Worm (Caenorhabditis elegans) whole organism, L4 larva: Measurements from ENCODE around the gene znf-782.

ENCODE experiments used
- F10B5.3 ChIP-seq: sonication (generic microtip); optimal IDR thresholded peaks from 2 replicates; lab custom pipeline; 2016; ENCODE audit warnings: mild to moderate bottlenecking, missing genetic modification characterization, missing compliant biosample characterization
- F26F4.8 ChIP-seq: fragments of 200-800 bp; sonication (Bioruptor generic); conservative IDR thresholded peaks from 2 replicates; pipeline ENCODE4 v1.3.6; 2022; ENCODE audit warnings: missing genetic modification characterization, missing compliant biosample characterization
- F44E2.7 ChIP-seq: fragments of 200-800 bp; sonication (Bioruptor generic); IDR thresholded peaks from 2 replicates; pipeline ENCODE4 v2.1.2; 2022; ENCODE audit warnings: missing genetic modification characterization, missing compliant biosample characterization
- R02D3.7 ChIP-seq: fragments of 150-350 bp; sonication (generic microtip); optimal IDR thresholded peaks from 3 replicates; lab custom pipeline; 2014; ENCODE audit warnings: missing biosample characterization, missing genetic modification characterization
- T20F7.1 ChIP-seq: fragments of 200-800 bp; sonication (Bioruptor generic); optimal IDR thresholded peaks from 2 replicates; lab custom pipeline; 2018; ENCODE audit warnings: mild to moderate bottlenecking, missing genetic modification characterization, missing compliant biosample characterization
- Y105C5A.15 ChIP-seq: fragments of 200-800 bp; sonication (Bioruptor generic); IDR thresholded peaks from 2 replicates; pipeline ENCODE4 v1.3.6; 2022; ENCODE audit warnings: missing genetic modification characterization, missing compliant biosample characterization
- Y48G9A.11 ChIP-seq: fragments of 200-800 bp; sonication (Bioruptor generic); IDR thresholded peaks from 2 replicates; pipeline ENCODE4 v1.3.6; 2022; ENCODE audit warnings: missing genetic modification reagents, missing genetic modification characterization, missing compliant biosample characterization
- Y5F2A.4 ChIP-seq: fragments of 200-800 bp; sonication (Bioruptor generic); optimal IDR thresholded peaks from 2 replicates; lab custom pipeline; 2018; ENCODE audit warnings: mild to moderate bottlenecking, missing genetic modification characterization, missing compliant biosample characterization
- aly-2 ChIP-seq: sonication (generic microtip); optimal IDR thresholded peaks from 2 replicates; lab custom pipeline; 2018; ENCODE audit warnings: missing biosample characterization, missing genetic modification characterization
- ama-1 ChIP-seq: fragments of 150-350 bp; optimal IDR thresholded peaks from 2 replicates; lab custom pipeline; 2014; ENCODE audit warnings: inconsistent platforms, mixed read lengths
- arid-1 ChIP-seq: fragments of 200-800 bp; sonication (Bioruptor generic); conservative IDR thresholded peaks from 2 replicates; pipeline ENCODE4 v1.3.6; 2022; ENCODE audit warnings: missing genetic modification reagents, missing genetic modification characterization, missing compliant biosample characterization
- attf-4 ChIP-seq: sonication (generic microtip); optimal IDR thresholded peaks from 3 replicates; lab custom pipeline; 2017; ENCODE audit warnings: missing biosample characterization, missing genetic modification characterization
- ceh-32 ChIP-seq: sonication (generic microtip); optimal IDR thresholded peaks from 2 replicates; lab custom pipeline; 2016; ENCODE audit warnings: mild to moderate bottlenecking, missing genetic modification characterization, missing compliant biosample characterization; ENCODE audit not compliant: poor library complexity
- ceh-62 ChIP-seq: sonication (generic microtip); optimal IDR thresholded peaks from 2 replicates; lab custom pipeline; 2017; ENCODE audit warnings: missing biosample characterization, missing genetic modification characterization
- ceh-82 ChIP-seq: sonication (generic microtip); optimal IDR thresholded peaks from 2 replicates; lab custom pipeline; 2017; ENCODE audit warnings: missing biosample characterization, missing genetic modification characterization
- ctbp-1 ChIP-seq: fragments of 200-800 bp; sonication (Bioruptor generic); IDR thresholded peaks from 2 replicates; pipeline ENCODE4 v1.3.6; 2022; ENCODE audit warnings: missing genetic modification reagents, missing genetic modification characterization, missing compliant biosample characterization
- daf-12 ChIP-seq: fragments of 150-350 bp; optimal IDR thresholded peaks from 2 replicates; lab custom pipeline; 2014; ENCODE audit warnings: missing biosample characterization, missing genetic modification reagents, missing genetic modification characterization
- daf-19 ChIP-seq: fragments of 200-800 bp; sonication (Bioruptor generic); conservative IDR thresholded peaks from 2 replicates; pipeline ENCODE4 v1.3.6; 2022; ENCODE audit warnings: missing genetic modification characterization, missing compliant biosample characterization
- daf-8 ChIP-seq: fragments of 200-800 bp; sonication (Bioruptor generic); IDR thresholded peaks from 2 replicates; pipeline ENCODE4 v1.3.6; 2022; ENCODE audit warnings: missing genetic modification characterization, missing compliant biosample characterization
- dmd-6 ChIP-seq: fragments of 200-800 bp; sonication (Bioruptor generic); IDR thresholded peaks from 2 replicates; pipeline ENCODE4 v1.3.6; 2022; ENCODE audit warnings: missing genetic modification reagents, missing genetic modification characterization, missing compliant biosample characterization
- dmd-9 ChIP-seq: fragments of 200-800 bp; sonication (Bioruptor generic); IDR thresholded peaks from 2 replicates; pipeline ENCODE4 v1.3.6; 2022; ENCODE audit warnings: missing genetic modification reagents, missing genetic modification characterization, missing compliant biosample characterization
- duxl-1 ChIP-seq: sonication (generic microtip); optimal IDR thresholded peaks from 2 replicates; lab custom pipeline; 2016; ENCODE audit warnings: mild to moderate bottlenecking, missing genetic modification characterization, moderate library complexity, missing compliant biosample characterization; ENCODE audit not compliant: poor library complexity
- egl-27 ChIP-seq: sonication (generic microtip); optimal IDR thresholded peaks from 3 replicates; lab custom pipeline; 2017; ENCODE audit warnings: missing biosample characterization, missing genetic modification reagents, missing genetic modification characterization
- fos-1 ChIP-seq: fragments of 150-350 bp; optimal IDR thresholded peaks from 2 replicates; lab custom pipeline; 2014; ENCODE audit warnings: missing biosample characterization, missing genetic modification characterization
- hmg-1.1 ChIP-seq: fragments of 200-800 bp; sonication (Bioruptor generic); IDR thresholded peaks from 2 replicates; pipeline ENCODE4 v1.3.6; 2022; ENCODE audit warnings: missing genetic modification reagents, missing genetic modification characterization, missing compliant biosample characterization
- jun-1 ChIP-seq: fragments of 150-350 bp; optimal IDR thresholded peaks from 2 replicates; lab custom pipeline; 2014; ENCODE audit warnings: missing biosample characterization, missing genetic modification reagents, missing genetic modification characterization
- lim-7 ChIP-seq: fragments of 200-800 bp; sonication (Bioruptor generic); IDR thresholded peaks from 2 replicates; pipeline ENCODE4 v1.3.6; 2022; ENCODE audit warnings: missing genetic modification characterization, missing compliant biosample characterization
- lin-1 ChIP-seq: fragments of 200-800 bp; sonication (Bioruptor generic); IDR thresholded peaks from 2 replicates; pipeline ENCODE4 v1.3.6; 2022; ENCODE audit warnings: missing genetic modification reagents, missing genetic modification characterization, missing compliant biosample characterization
- lin-15B ChIP-seq: fragments of 150-350 bp; sonication (generic microtip); optimal IDR thresholded peaks from 3 replicates; lab custom pipeline; 2014; ENCODE audit warnings: missing biosample characterization, missing genetic modification characterization
- lin-38 ChIP-seq: fragments of 200-800 bp; sonication (Bioruptor generic); IDR thresholded peaks from 2 replicates; pipeline ENCODE4 v1.3.6; 2022; ENCODE audit warnings: missing genetic modification reagents, missing genetic modification characterization, missing compliant biosample characterization
- lin-39 ChIP-seq: fragments of 150-350 bp; optimal IDR thresholded peaks from 2 replicates; lab custom pipeline; 2014; ENCODE audit warnings: missing biosample characterization, missing genetic modification reagents, missing genetic modification characterization
- lir-3 ChIP-seq: sonication (generic microtip); optimal IDR thresholded peaks from 2 replicates; lab custom pipeline; 2016; ENCODE audit warnings: mild to moderate bottlenecking, missing genetic modification characterization, missing compliant biosample characterization
- lsy-2 ChIP-seq, 2 experiments: fragments of 150-350 bp in 1 of 2; sonication (generic microtip) in 1 of 2; optimal IDR thresholded peaks; 2 replicates each; lab custom pipeline; 2014 to 2017; ENCODE audit warnings: missing biosample characterization in 2 of 2, missing genetic modification characterization in 2 of 2
- madf-5 ChIP-seq, 2 experiments: fragments of 200-800 bp; sonication (Bioruptor generic); IDR thresholded peaks; 2 replicates each; pipeline ENCODE4 v1.3.6; 2022; ENCODE audit warnings: missing compliant biosample characterization in 2 of 2, missing genetic modification characterization in 2 of 2
- mep-1 ChIP-seq: fragments of 150-350 bp; sonication (generic microtip); optimal IDR thresholded peaks from 3 replicates; lab custom pipeline; 2014; ENCODE audit warnings: missing biosample characterization, missing genetic modification characterization
- mes-2 ChIP-seq: sonication (generic microtip); optimal IDR thresholded peaks from 2 replicates; lab custom pipeline; 2016; ENCODE audit warnings: missing genotype, mild to moderate bottlenecking, missing genetic modification characterization, missing compliant biosample characterization; ENCODE audit not compliant: poor library complexity, severe bottlenecking
- nhr-102 ChIP-seq: sonication (generic microtip); optimal IDR thresholded peaks from 2 replicates; lab custom pipeline; 2016; ENCODE audit warnings: mild to moderate bottlenecking, missing genetic modification characterization, moderate library complexity, missing compliant biosample characterization
- nhr-237 ChIP-seq: sonication (generic microtip); optimal IDR thresholded peaks from 2 replicates; lab custom pipeline; 2017; ENCODE audit warnings: missing biosample characterization, missing genetic modification characterization
- nhr-6 ChIP-seq: fragments of 150-350 bp; optimal IDR thresholded peaks from 2 replicates; lab custom pipeline; 2014; ENCODE audit warnings: missing biosample characterization, missing genetic modification characterization
- nhr-76 ChIP-seq: fragments of 150-350 bp; optimal IDR thresholded peaks from 2 replicates; lab custom pipeline; 2014; ENCODE audit warnings: missing biosample characterization, missing genetic modification characterization
- nhr-77 ChIP-seq: fragments of 150-350 bp; optimal IDR thresholded peaks from 2 replicates; lab custom pipeline; 2014; ENCODE audit warnings: missing biosample characterization, missing genetic modification characterization
- pha-4 ChIP-seq, 2 experiments: fragments of 150-350 bp in 1 of 2; fragments of 200-800 bp in 1 of 2; sonication (Bioruptor generic) in 1 of 2; IDR thresholded peaks in 1 of 2; optimal IDR thresholded peaks in 1 of 2; 2 replicates each; pipeline versions ENCODE4 v1.3.6 to Lab custom; 2014 to 2022; ENCODE audit warnings: missing genetic modification characterization in 2 of 2, missing genetic modification reagents in 2 of 2, missing biosample characterization in 1 of 2, missing compliant biosample characterization in 1 of 2
- sdz-12 ChIP-seq: fragments of 200-800 bp; sonication (Bioruptor generic); optimal IDR thresholded peaks from 2 replicates; lab custom pipeline; 2018; ENCODE audit warnings: mild to moderate bottlenecking, missing genetic modification characterization, missing compliant biosample characterization
- spr-1 ChIP-seq: sonication (generic microtip); optimal IDR thresholded peaks from 2 replicates; lab custom pipeline; 2016; ENCODE audit warnings: mild to moderate bottlenecking, missing genetic modification characterization, missing compliant biosample characterization
- tag-97 ChIP-seq: fragments of 200-800 bp; sonication (Bioruptor generic); IDR thresholded peaks from 2 replicates; pipeline ENCODE4 v1.3.6; 2022; ENCODE audit warnings: missing genetic modification characterization, missing compliant biosample characterization
- unc-130 ChIP-seq: sonication (generic microtip); optimal IDR thresholded peaks from 2 replicates; lab custom pipeline; 2016; ENCODE audit warnings: missing genetic modification reagents, missing genetic modification characterization, missing compliant biosample characterization
- unc-39 ChIP-seq: sonication (generic microtip); optimal IDR thresholded peaks from 2 replicates; lab custom pipeline; 2017; ENCODE audit warnings: missing biosample characterization, missing genetic modification characterization
- unc-62 ChIP-seq, 3 experiments: fragments of 150-350 bp in 1 of 3; sonication (generic microtip); optimal IDR thresholded peaks in 2 of 3; peaks in 1 of 3; 1 replicate in 1 of 3; 2 replicates in 2 of 3; lab custom pipeline; 2014 to 2017; ENCODE audit warnings: missing biosample characterization in 3 of 3, missing genetic modification characterization in 3 of 3, missing genetic modification reagents in 3 of 3, missing genotype in 1 of 3
- zfp-2 ChIP-seq: sonication (generic microtip); optimal IDR thresholded peaks from 2 replicates; lab custom pipeline; 2016; ENCODE audit warnings: mild to moderate bottlenecking, missing genetic modification characterization, missing compliant biosample characterization
- zip-11 ChIP-seq: fragments of 200-800 bp; sonication (Bioruptor generic); IDR thresholded peaks from 2 replicates; pipeline ENCODE4 v1.3.6; 2022; ENCODE audit warnings: missing genetic modification characterization, missing compliant biosample characterization
- ztf-11 ChIP-seq: fragments of 150-350 bp; optimal IDR thresholded peaks from 2 replicates; lab custom pipeline; 2014; ENCODE audit warnings: missing biosample characterization, missing genetic modification characterization

Gene znf-782

DNA sequence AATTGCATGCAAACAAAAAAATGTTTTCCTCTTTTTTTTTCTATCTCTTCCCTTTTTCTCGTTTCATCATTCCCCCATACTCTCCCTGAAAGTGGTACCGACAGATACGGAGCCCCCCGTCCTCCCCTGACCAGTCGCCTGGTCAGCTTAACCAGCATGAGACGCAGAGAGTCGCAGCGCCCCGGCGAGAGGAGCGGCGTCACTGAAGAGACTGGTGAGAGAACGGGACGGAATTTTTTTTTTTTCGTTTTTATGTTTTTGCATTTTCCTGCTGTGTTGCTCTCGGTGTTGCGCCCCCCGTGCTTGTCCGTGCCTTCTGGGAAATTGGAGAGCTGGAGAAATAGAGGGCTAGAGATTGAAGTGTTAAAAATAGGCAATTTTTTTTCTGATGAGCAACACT lies 3.1 kb upstream of the znf-782 start (continued):
- TF ChIP-seq nhr-237 (tag; lab: Kevin White, UChicago) (no peak), egl-27 (no peak), Y105C5A.15 (GFP tag; lab: Robert Waterston, UW) (no peak), ceh-82 (tag; lab: Kevin White, UChicago) (no peak), spr-1 (peak; percentile 61), F44E2.7 (GFP tag; lab: Robert Waterston, UW) (no peak), ceh-32 (tag; lab: Kevin White, UChicago) (peak; percentile 1), hmg-1.1 (GFP tag; lab: Robert Waterston, UW) (peak; percentile 84), lin-1 (GFP tag; lab: Robert Waterston, UW) (peak; percentile 51; the same call in 1 of the 2 replicates), lim-7 (no peak), daf-12 (tag; lab: Kevin White, UChicago) (no peak), lin-38 (peak; percentile 54), attf-4 (tag; lab: Kevin White, UChicago) (peak; percentile 40), Y48G9A.11 (no peak), zip-11 (no peak), ceh-62 (tag; lab: Kevin White, UChicago) (no peak), lsy-2 (tag; optimal IDR thresholded peaks at IDR 0.05; lab: Kevin White, UChicago) (peak; percentile 76 to 83), arid-1 (GFP tag; lab: Robert Waterston, UW) (peak; percentile 41; the same call in 1 of the 2 replicates), daf-19 (GFP tag; lab: Robert Waterston, UW) (no peak), nhr-6 (tag; lab: Kevin White, UChicago) (peak; percentile 52), Y5F2A.4 (GFP tag; lab: Kevin White, UChicago) (no peak), R02D3.7 (tag; lab: Kevin White, UChicago) (no peak), nhr-102 (tag; lab: Kevin White, UChicago) (peak; percentile 81), sdz-12 (no peak), lir-3 (tag; lab: Kevin White, UChicago) (no peak), aly-2 (no peak), F26F4.8 (no peak), nhr-77 (tag; lab: Kevin White, UChicago) (peak; percentile 91), lin-39 (tag; lab: Kevin White, UChicago) (no peak), madf-5 (GFP tag; IDR thresholded peaks at IDR 0.05; lab: Robert Waterston, UW) (0 out of 4 replicates have a peak, but pooled peaks of 1 of the 2 experiments have one; percentile 35), ama-1 (lab: Kevin White, UChicago) (no peak), unc-62 (GFP tag; optimal IDR thresholded peaks at IDR 0.05 in 1 of 2; lab: Kevin White, UChicago) (peak in 1 of 2 experiments; percentile 51), unc-62 (tag; optimal IDR thresholded peaks at IDR 0.05; lab: Kevin White, UChicago) (no peak), daf-8 (no peak), T20F7.1 (GFP tag; lab: Kevin White, UChicago) (no peak), mep-1 (tag; lab: Kevin White, UChicago) (peak; percentile 84), lin-15B (tag; lab: Kevin White, UChicago) (no peak), dmd-9 (GFP tag; lab: Robert Waterston, UW) (no peak), tag-97 (GFP tag; lab: Robert Waterston, UW) (no peak), mes-2 (tag; lab: Kevin White, UChicago) (peak; percentile 67), F10B5.3 (tag; lab: Kevin White, UChicago) (peak; percentile 46), nhr-76 (tag; lab: Kevin White, UChicago) (no peak), unc-39 (no peak), fos-1 (tag; lab: Kevin White, UChicago) (no peak), dmd-6 (GFP tag; lab: Robert Waterston, UW) (peak; percentile 86), pha-4 (GFP tag; IDR thresholded peaks at IDR 0.05; lab: Robert Waterston, UW) (peak; percentile 85), pha-4 (tag; optimal IDR thresholded peaks at IDR 0.05; lab: Kevin White, UChicago) (no peak), jun-1 (no peak), duxl-1 (tag; lab: Kevin White, UChicago) (peak; percentile 17), ctbp-1 (GFP tag; lab: Robert Waterston, UW) (peak; percentile 86), ztf-11 (tag; lab: Kevin White, UChicago) (no peak), unc-130 (GFP tag; lab: Kevin White, UChicago) (no peak), zfp-2 (no peak)
